Worm (Caenorhabditis elegans) whole organism, L1 larva: Measurements from ENCODE around the gene F59A7.7.
A peak's percentile ranks its signal among the peaks of the same experiment; 100 is the strongest.

Source experiments
- C16A3.4 ChIP-seq: fragments of 150-350 bp; optimal IDR thresholded peaks from 2 replicates; lab custom pipeline; 2014; ENCODE audit warnings: missing biosample characterization, missing genetic modification characterization
- F16B12.6 ChIP-seq: fragments of 150-350 bp; optimal IDR thresholded peaks from 2 replicates; lab custom pipeline; 2014; ENCODE audit warnings: missing biosample characterization, missing genetic modification characterization
- aha-1 ChIP-seq: fragments of 150-350 bp; optimal IDR thresholded peaks from 2 replicates; lab custom pipeline; 2014; ENCODE audit warnings: missing biosample characterization, missing genetic modification characterization
- alr-1 ChIP-seq: fragments of 200-800 bp; sonication (Bioruptor generic); optimal IDR thresholded peaks from 2 replicates; lab custom pipeline; 2018; ENCODE audit warnings: borderline replicate concordance, mild to moderate bottlenecking, missing genetic modification characterization, missing compliant biosample characterization
- aly-2 ChIP-seq: fragments of 150-350 bp; optimal IDR thresholded peaks from 2 replicates; lab custom pipeline; 2014; ENCODE audit warnings: missing biosample characterization, missing genetic modification characterization
- blmp-1 ChIP-seq: fragments of 150-350 bp; optimal IDR thresholded peaks from 2 replicates; lab custom pipeline; 2014; ENCODE audit warnings: missing biosample characterization, missing genetic modification characterization
- ceh-8 ChIP-seq: fragments of 200-800 bp; sonication (Bioruptor generic); optimal IDR thresholded peaks from 2 replicates; lab custom pipeline; 2018; ENCODE audit warnings: mild to moderate bottlenecking, missing genetic modification characterization, moderate library complexity, missing compliant biosample characterization
- ceh-82 ChIP-seq, 3 experiments: fragments of 150-350 bp in 1 of 3; sonication (generic microtip) in 2 of 3; optimal IDR thresholded peaks; 2 replicates each; lab custom pipeline; 2014 to 2017; ENCODE audit warnings: missing biosample characterization in 3 of 3, missing genetic modification characterization in 3 of 3
- ceh-88 ChIP-seq: fragments of 200-800 bp; sonication (Bioruptor generic); IDR thresholded peaks from 2 replicates; pipeline ENCODE4 v1.3.6; 2022; ENCODE audit warnings: missing genetic modification characterization, missing compliant biosample characterization
- ces-1 ChIP-seq: fragments of 150-350 bp; optimal IDR thresholded peaks from 2 replicates; lab custom pipeline; 2014; ENCODE audit warnings: missing biosample characterization, missing genetic modification reagents, missing genetic modification characterization
- dsc-1 ChIP-seq: sonication (generic microtip); optimal IDR thresholded peaks from 2 replicates; lab custom pipeline; 2016; ENCODE audit warnings: mild to moderate bottlenecking, missing genetic modification characterization, missing compliant biosample characterization
- efl-1 ChIP-seq, 4 experiments: fragments of 150-350 bp; optimal IDR thresholded peaks in 3 of 4; peaks in 1 of 4; 1 replicate in 1 of 4; 2 replicates in 3 of 4; lab custom pipeline; 2014; ENCODE audit warnings: missing biosample characterization in 2 of 4, missing genetic modification characterization in 2 of 4, missing genetic modification reagents in 2 of 4
- egl-27 ChIP-seq, 2 experiments: fragments of 150-350 bp in 1 of 2; sonication (generic microtip); optimal IDR thresholded peaks; 3 replicates each; lab custom pipeline; 2017 to 2018; ENCODE audit warnings: missing biosample characterization in 2 of 2, missing genetic modification characterization in 2 of 2, missing genetic modification reagents in 2 of 2
- elt-2 ChIP-seq: sonication (generic microtip); optimal IDR thresholded peaks from 2 replicates; lab custom pipeline; 2016; ENCODE audit warnings: missing genetic modification characterization, mild to moderate bottlenecking, inconsistent platforms, missing compliant biosample characterization, missing genetic modification reagents
- fkh-8 ChIP-seq: sonication (generic microtip); optimal IDR thresholded peaks from 2 replicates; lab custom pipeline; 2016; ENCODE audit warnings: mild to moderate bottlenecking, missing genetic modification characterization, missing compliant biosample characterization
- fos-1 ChIP-seq: fragments of 150-350 bp; optimal IDR thresholded peaks from 2 replicates; lab custom pipeline; 2014; ENCODE audit warnings: missing biosample characterization, missing genetic modification characterization
- grh-1 ChIP-seq: fragments of 200-800 bp; sonication (Bioruptor generic); IDR thresholded peaks from 2 replicates; pipeline ENCODE4 v1.3.6; 2022; ENCODE audit warnings: missing genetic modification reagents, missing genetic modification characterization, missing compliant biosample characterization
- hlh-17 ChIP-seq: fragments of 200-800 bp; sonication (Bioruptor generic); optimal IDR thresholded peaks from 2 replicates; lab custom pipeline; 2018; ENCODE audit warnings: missing genetic modification characterization, mild to moderate bottlenecking, missing compliant biosample characterization, moderate library complexity, borderline replicate concordance
- hpl-2 ChIP-seq: fragments of 150-350 bp; optimal IDR thresholded peaks from 2 replicates; lab custom pipeline; 2014; ENCODE audit warnings: missing biosample characterization, missing genetic modification reagents, missing genetic modification characterization
- isw-1 ChIP-seq: fragments of 200-800 bp; sonication (Bioruptor generic); IDR thresholded peaks from 2 replicates; pipeline ENCODE4 v1.3.6; 2022; ENCODE audit warnings: missing genetic modification characterization, missing compliant biosample characterization
- jun-1 ChIP-seq: fragments of 150-350 bp; optimal IDR thresholded peaks from 2 replicates; lab custom pipeline; 2014; ENCODE audit warnings: missing biosample characterization, missing genetic modification reagents, missing genetic modification characterization
- mdl-1 ChIP-seq, 2 experiments: fragments of 150-350 bp; optimal IDR thresholded peaks; 2 replicates each; lab custom pipeline; 2014 to 2017; ENCODE audit warnings: missing biosample characterization in 2 of 2, missing genetic modification characterization in 2 of 2, inconsistent platforms in 1 of 2
- mef-2 ChIP-seq: fragments of 150-350 bp; optimal IDR thresholded peaks from 2 replicates; lab custom pipeline; 2014; ENCODE audit warnings: missing biosample characterization, missing genetic modification characterization
- mep-1 ChIP-seq: fragments of 150-350 bp; optimal IDR thresholded peaks from 2 replicates; lab custom pipeline; 2014; ENCODE audit warnings: missing biosample characterization, missing genetic modification characterization
- nhr-11 ChIP-seq: fragments of 150-350 bp; optimal IDR thresholded peaks from 2 replicates; lab custom pipeline; 2014; ENCODE audit warnings: missing biosample characterization, missing genetic modification characterization
- nhr-20 ChIP-seq: sonication (generic microtip); optimal IDR thresholded peaks from 2 replicates; lab custom pipeline; 2016; ENCODE audit warnings: mild to moderate bottlenecking, missing genetic modification characterization, missing compliant biosample characterization
- nhr-47 ChIP-seq: sonication (generic microtip); optimal IDR thresholded peaks from 2 replicates; lab custom pipeline; 2016; ENCODE audit warnings: mild to moderate bottlenecking, missing genetic modification characterization, moderate library complexity, missing compliant biosample characterization
- nhr-71 ChIP-seq: sonication (generic microtip); optimal IDR thresholded peaks from 2 replicates; lab custom pipeline; 2016; ENCODE audit warnings: mild to moderate bottlenecking, missing genetic modification characterization, moderate library complexity, missing compliant biosample characterization
- nhr-76 ChIP-seq: sonication (generic microtip); optimal IDR thresholded peaks from 2 replicates; lab custom pipeline; 2017; ENCODE audit warnings: missing biosample characterization, missing genetic modification characterization
- nhr-85 ChIP-seq: sonication (generic microtip); peaks from one replicate; lab custom pipeline; 2016; ENCODE audit warnings: missing genetic modification characterization, inconsistent platforms, missing compliant biosample characterization
- nhr-90 ChIP-seq: sonication (generic microtip); optimal IDR thresholded peaks from 2 replicates; lab custom pipeline; 2016; ENCODE audit warnings: mild to moderate bottlenecking, missing genetic modification characterization, missing compliant biosample characterization; ENCODE audit not compliant: poor library complexity
- snu-23 ChIP-seq: sonication (generic microtip); optimal IDR thresholded peaks from 2 replicates; lab custom pipeline; 2016; ENCODE audit warnings: missing genetic modification characterization, missing compliant biosample characterization
- sptf-1 ChIP-seq: fragments of 150-350 bp; optimal IDR thresholded peaks from 2 replicates; lab custom pipeline; 2014; ENCODE audit warnings: missing biosample characterization, missing genetic modification characterization
- swsn-7 ChIP-seq: sonication (generic microtip); optimal IDR thresholded peaks from 2 replicates; lab custom pipeline; 2016; ENCODE audit warnings: missing genetic modification characterization, missing compliant biosample characterization
- tlp-1 ChIP-seq: fragments of 150-350 bp; optimal IDR thresholded peaks from 2 replicates; lab custom pipeline; 2014; ENCODE audit warnings: missing biosample characterization, missing genetic modification characterization
- unc-62 ChIP-seq: fragments of 150-350 bp; optimal IDR thresholded peaks from 2 replicates; lab custom pipeline; 2014; ENCODE audit warnings: missing biosample characterization, missing genetic modification reagents, missing genetic modification characterization
- xbp-1 ChIP-seq: sonication (generic microtip); optimal IDR thresholded peaks from 2 replicates; lab custom pipeline; 2016; ENCODE audit warnings: missing genetic modification characterization, missing compliant biosample characterization
- zip-4 ChIP-seq: fragments of 200-800 bp; sonication (Bioruptor generic); optimal IDR thresholded peaks from 2 replicates; lab custom pipeline; 2018; ENCODE audit warnings: mild to moderate bottlenecking, missing genetic modification characterization, moderate library complexity, missing compliant biosample characterization
- ztf-11 ChIP-seq, 2 experiments: sonication (generic microtip); optimal IDR thresholded peaks; 2 replicates each; lab custom pipeline; 2016 to 2017; ENCODE audit warnings: missing genetic modification characterization in 2 of 2, missing biosample characterization in 1 of 2, missing compliant biosample characterization in 1 of 2
- ztf-4 ChIP-seq: fragments of 150-350 bp; optimal IDR thresholded peaks from 2 replicates; lab custom pipeline; 2014; ENCODE audit warnings: missing biosample characterization, missing genetic modification characterization

The F59A7.7 gene

DNA sequence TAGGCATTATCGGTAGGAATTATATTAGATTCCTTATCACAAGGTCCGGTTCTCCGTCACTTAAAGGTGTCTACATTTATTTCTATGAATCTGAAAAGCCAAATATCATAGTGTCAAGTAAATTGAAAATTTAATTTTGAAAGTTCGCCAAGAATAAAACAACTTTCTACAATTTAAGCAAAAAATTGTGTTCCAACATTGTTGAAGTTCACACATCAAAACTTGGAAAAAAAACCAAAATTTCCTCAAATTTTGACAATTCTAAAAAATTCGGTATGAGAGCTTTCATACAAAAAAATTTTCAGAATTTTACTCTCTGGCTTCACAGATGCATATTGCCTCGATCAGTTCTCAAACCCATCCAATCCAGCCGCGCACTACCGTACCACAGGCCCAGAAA, at the start of gene F59A7.7:
Gene F59A7.7 (plus strand): TSS at position 301 of the 400 bp plus-strand sequence.
- TF ChIP-seq xbp-1 (tag; lab: Kevin White, UChicago), result no peak
- TF ChIP-seq nhr-47, result no peak
- no peak for TF ChIP-seq snu-23 (GFP tag; lab: Kevin White, UChicago)

DNA sequence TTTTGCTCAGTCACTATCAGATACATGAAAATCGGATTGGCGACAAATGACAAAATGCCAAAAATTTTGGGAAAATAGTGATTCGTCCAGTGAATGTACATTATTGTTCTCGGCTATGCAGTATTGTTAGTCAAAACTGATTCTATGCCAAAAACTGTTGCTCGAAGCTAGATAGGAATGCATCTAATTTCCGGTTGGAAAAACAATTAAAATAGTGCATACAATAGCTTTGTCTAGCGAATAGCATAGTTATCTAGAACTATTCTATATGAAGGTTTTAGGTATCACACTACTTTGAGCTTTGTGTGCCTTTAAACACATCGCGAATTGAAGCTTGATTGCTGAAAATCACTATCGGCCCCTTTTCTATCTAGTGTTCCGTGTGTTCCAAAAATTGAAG, 47.1 kb upstream of the F59A7.7 start, which contains the start of gene srj-15:
Gene srj-15 (minus strand): TSS at position 101 of the 400 bp plus-strand sequence.
- no peak for TF ChIP-seq elt-2
- TF ChIP-seq nhr-11 (tag; lab: Kevin White, UChicago), result no peak
- no peak for TF ChIP-seq efl-1 (optimal IDR thresholded peaks at IDR 0.05; lab: Kevin White, UChicago)
- no peak for TF ChIP-seq efl-1 (GFP tag; optimal IDR thresholded peaks at IDR 0.05 in 1 of 2; lab: Kevin White, UChicago)
- TF ChIP-seq egl-27 (tag; optimal IDR thresholded peaks at IDR 0.05; lab: Kevin White, UChicago), result no peak
- no peak for TF ChIP-seq isw-1 (GFP tag; lab: Robert Waterston, UW)
- TF ChIP-seq ztf-11 (tag; optimal IDR thresholded peaks at IDR 0.05; lab: Kevin White, UChicago), result no peak
- no peak for TF ChIP-seq mef-2 (tag; lab: Kevin White, UChicago)
- TF ChIP-seq tlp-1, result no peak

DNA sequence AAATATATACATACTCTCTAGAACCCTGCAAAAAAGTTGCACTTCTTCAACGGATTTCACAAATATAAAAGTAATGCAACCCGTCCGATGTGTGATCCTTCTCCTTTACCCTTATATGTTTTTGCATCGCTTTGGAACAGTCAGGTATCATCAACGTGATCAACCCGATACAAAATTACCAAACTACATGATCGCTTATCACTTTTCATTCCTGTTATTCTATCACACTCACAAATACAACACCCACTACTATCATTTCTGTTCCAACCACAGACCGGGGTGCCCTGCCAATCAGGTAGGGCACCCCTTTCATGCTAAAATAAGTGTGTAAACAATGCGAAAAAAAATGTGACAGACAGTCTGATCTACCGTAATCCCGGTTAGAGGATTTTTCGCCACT, 44.9 kb upstream of the F59A7.7 start:
- TF ChIP-seq C16A3.4 (tag; lab: Kevin White, UChicago) (no peak), nhr-85 (tag; lab: Kevin White, UChicago) (no peak), hpl-2 (no peak), fkh-8 (no peak), sptf-1 (tag; lab: Kevin White, UChicago) (no peak), tlp-1 (no peak)
- TF ChIP-seq, all 84 proteins: peak for 0

ce11 chrV:1968809-1969208, 43.1 kb upstream of the F59A7.7 start:
- TF ChIP-seq fkh-8, result no peak
- TF ChIP-seq blmp-1, result peak; percentile 51
- TF ChIP-seq, all 84 proteins: peak for 1

- no peak for TF ChIP-seq unc-62
- TF ChIP-seq mep-1 (tag; lab: Kevin White, UChicago), result no peak
- no peak for TF ChIP-seq nhr-47
- TF ChIP-seq grh-1, result no peak
- TF ChIP-seq F16B12.6 (tag; lab: Kevin White, UChicago), result no peak
- no peak for TF ChIP-seq dsc-1 (tag; lab: Kevin White, UChicago)
- TF ChIP-seq nhr-90 (tag; lab: Kevin White, UChicago), result no peak
- no peak for TF ChIP-seq aha-1 (tag; lab: Kevin White, UChicago)
- TF ChIP-seq jun-1 (tag; lab: Kevin White, UChicago), result no peak
- TF ChIP-seq aly-2 (tag; lab: Kevin White, UChicago), result no peak
- TF ChIP-seq alr-1 (tag; lab: Kevin White, UChicago), result no peak
- TF ChIP-seq zip-4 (GFP tag; lab: Kevin White, UChicago), result no peak
- TF ChIP-seq, all 84 proteins: peak for 0
These were observed 42.6 kb upstream of the F59A7.7 start, which contains the start of gene acs-3 for ce11 chrV:1969228-1969627. Gene acs-3, plus strand, starts transcription at chrV:1969528.

DNA sequence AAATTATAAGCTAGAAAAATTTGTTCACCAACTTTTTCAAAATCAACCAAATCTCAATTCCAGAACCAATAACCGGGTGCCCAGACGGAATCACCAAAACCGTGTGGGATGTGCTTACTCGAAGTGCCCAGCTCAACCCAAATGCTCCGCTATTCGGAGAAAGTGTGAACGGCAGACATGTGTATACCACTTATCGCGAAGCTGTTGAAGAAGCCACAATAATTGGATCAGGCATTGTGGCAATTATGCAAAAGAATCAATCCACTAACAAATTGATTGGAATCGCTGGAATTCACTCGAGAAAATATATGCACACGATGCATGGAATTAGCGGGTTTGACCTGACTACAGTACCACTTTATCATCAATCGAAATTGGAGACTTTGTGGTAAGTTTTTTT, 42.2 kb upstream of the F59A7.7 start:
- TF ChIP-seq nhr-20 (no peak), fkh-8 (no peak), ceh-8 (GFP tag; lab: Kevin White, UChicago) (no peak), grh-1 (no peak), nhr-71 (tag; lab: Kevin White, UChicago) (no peak), swsn-7 (no peak), ceh-88 (GFP tag; lab: Robert Waterston, UW) (no peak), mdl-1 (tag; optimal IDR thresholded peaks at IDR 0.05; lab: Kevin White, UChicago) (no peak), ces-1 (GFP tag; lab: Kevin White, UChicago) (no peak), nhr-76 (tag; lab: Kevin White, UChicago) (no peak), hlh-17 (GFP tag; lab: Kevin White, UChicago) (no peak), ceh-82 (tag; optimal IDR thresholded peaks at IDR 0.05; lab: Kevin White, UChicago) (no peak), ztf-4 (no peak), fos-1 (tag; lab: Kevin White, UChicago) (no peak)
- TF ChIP-seq, all 84 proteins: peak for 0
